Worm (Caenorhabditis elegans) whole organism, L1 larva: ENCODE results near the gene str-190.

Experiments
- Y116A8C.19 ChIP-seq: sonication (generic microtip); optimal IDR thresholded peaks from 2 replicates; lab custom pipeline; 2016; ENCODE audit warnings: missing compliant biosample characterization, missing genetic modification characterization, borderline replicate concordance
- ama-1 ChIP-seq: fragments of 150-350 bp; optimal IDR thresholded peaks from 2 replicates; lab custom pipeline; 2014
- fkh-10 ChIP-seq: sonication (generic microtip); optimal IDR thresholded peaks from 2 replicates; lab custom pipeline; 2017; ENCODE audit warnings: missing biosample characterization, missing genetic modification reagents, missing genetic modification characterization
- isw-1 ChIP-seq: fragments of 200-800 bp; sonication (Bioruptor generic); IDR thresholded peaks from 2 replicates; pipeline ENCODE4 v1.3.6; 2022; ENCODE audit warnings: missing genetic modification characterization, missing compliant biosample characterization
- lin-13 ChIP-seq: fragments of 150-350 bp; optimal IDR thresholded peaks from 2 replicates; lab custom pipeline; 2014; ENCODE audit warnings: missing biosample characterization, missing genetic modification reagents, missing genetic modification characterization
- nhr-11 ChIP-seq: fragments of 150-350 bp; optimal IDR thresholded peaks from 2 replicates; lab custom pipeline; 2014; ENCODE audit warnings: missing biosample characterization, missing genetic modification characterization
- nhr-237 ChIP-seq: fragments of 150-350 bp; optimal IDR thresholded peaks from 2 replicates; lab custom pipeline; 2014; ENCODE audit warnings: missing biosample characterization, missing genetic modification characterization
- nhr-84 ChIP-seq: sonication (generic microtip); optimal IDR thresholded peaks from 2 replicates; lab custom pipeline; 2017; ENCODE audit warnings: missing biosample characterization, missing genetic modification characterization
- sptf-1 ChIP-seq: fragments of 150-350 bp; optimal IDR thresholded peaks from 2 replicates; lab custom pipeline; 2014; ENCODE audit warnings: missing biosample characterization, missing genetic modification characterization
- sup-37 ChIP-seq: fragments of 200-800 bp; sonication (Bioruptor generic); optimal IDR thresholded peaks from 2 replicates; lab custom pipeline; 2018; ENCODE audit warnings: mild to moderate bottlenecking, missing genetic modification characterization, missing compliant biosample characterization
- unc-62 ChIP-seq: fragments of 150-350 bp; optimal IDR thresholded peaks from 2 replicates; lab custom pipeline; 2014; ENCODE audit warnings: missing biosample characterization, missing genetic modification reagents, missing genetic modification characterization
- zip-4 ChIP-seq: fragments of 200-800 bp; sonication (Bioruptor generic); optimal IDR thresholded peaks from 2 replicates; lab custom pipeline; 2018; ENCODE audit warnings: mild to moderate bottlenecking, missing genetic modification characterization, moderate library complexity, missing compliant biosample characterization

DNA sequence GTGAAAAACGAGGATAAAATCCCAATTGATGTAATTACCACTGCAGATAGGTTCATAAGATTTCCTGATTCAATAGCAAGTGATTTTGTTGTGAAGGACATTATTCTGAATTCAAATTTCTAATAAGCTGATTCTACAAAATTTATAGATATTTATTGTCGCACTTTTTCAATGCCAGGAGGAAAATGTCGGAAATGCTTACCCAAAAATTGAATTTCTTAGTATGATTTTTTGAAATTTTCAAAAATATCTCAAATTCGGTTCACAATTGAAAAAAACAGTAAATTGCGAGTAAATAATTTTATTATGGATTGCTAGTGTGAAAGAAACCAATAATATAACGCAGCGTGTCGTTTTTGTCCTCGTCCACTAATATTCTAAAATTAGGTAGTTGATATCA lies 14.6 kb upstream of the str-190 start, which contains the start of gene srbc-10:
- TF ChIP-seq Y116A8C.19 (tag; lab: Kevin White, UChicago), result no peak
- no peak for TF ChIP-seq unc-62 (GFP tag; lab: Kevin White, UChicago)
- TF ChIP-seq nhr-84 (tag; lab: Kevin White, UChicago), result no peak
- TF ChIP-seq nhr-11 (tag; lab: Kevin White, UChicago), result no peak
- no peak for TF ChIP-seq sptf-1 (tag; lab: Kevin White, UChicago)
- no peak for TF ChIP-seq sup-37 (GFP tag; lab: Kevin White, UChicago)
- no peak for TF ChIP-seq fkh-10 (GFP tag; lab: Kevin White, UChicago)
- no peak for TF ChIP-seq nhr-237 (tag; lab: Kevin White, UChicago)
- TF ChIP-seq ama-1 (lab: Kevin White, UChicago), result no peak
- TF ChIP-seq zip-4 (GFP tag; lab: Kevin White, UChicago), result no peak
- no peak for TF ChIP-seq isw-1 (GFP tag; lab: Robert Waterston, UW)
- no peak for TF ChIP-seq lin-13 (GFP tag; lab: Kevin White, UChicago)
